Fruit fly (Drosophila melanogaster) whole organism, embryonic: ENCODE data around the gene Cpr73D.

ENCODE experiments used
- ATbp ChIP-seq: fragments of 200-800 bp; sonication (Bioruptor generic); optimal IDR thresholded peaks from 2 replicates; lab custom pipeline; 2017; ENCODE audit warnings: missing biosample characterization, mild to moderate bottlenecking, missing genetic modification characterization, missing genetic modification reagents
- Atf6 ChIP-seq: fragments of 200-800 bp; sonication (Bioruptor generic); IDR thresholded peaks from 2 replicates; pipeline ENCODE4 v1.3.6; 2022; ENCODE audit warnings: missing biosample characterization, missing genetic modification characterization
- Awh ChIP-seq: fragments of 200-800 bp; sonication (Bioruptor generic); IDR thresholded peaks from 2 replicates; pipeline ENCODE4, ENCODE4 v1.3.6; 2022; ENCODE audit warnings: missing biosample characterization, missing genetic modification characterization
- B-H1 ChIP-seq: fragments of 200-800 bp; sonication (Bioruptor generic); IDR thresholded peaks from 3 replicates; pipeline ENCODE4 v1.3.6; 2022; ENCODE audit warnings: missing biosample characterization, missing genetic modification characterization
- C15 ChIP-seq: fragments of 200-800 bp; sonication (Bioruptor generic); IDR thresholded peaks from 3 replicates; pipeline ENCODE4 v1.3.6; 2022; ENCODE audit warnings: missing biosample characterization, missing genetic modification characterization
- CG11247 ChIP-seq: fragments of 200-800 bp; sonication (Bioruptor generic); IDR thresholded peaks from 2 replicates; pipeline ENCODE4 v1.3.6; 2022; ENCODE audit warnings: missing biosample characterization, missing genetic modification characterization
- CG12155 ChIP-seq: fragments of 200-800 bp; sonication (Bioruptor generic); optimal IDR thresholded peaks from 3 replicates; lab custom pipeline; 2016; ENCODE audit warnings: missing biosample characterization, missing genetic modification characterization
- CG13123 ChIP-seq: fragments of 200-800 bp; sonication (Bioruptor generic); optimal IDR thresholded peaks from 2 replicates; lab custom pipeline; 2016; ENCODE audit warnings: missing biosample characterization, missing genetic modification characterization
- CG17186 ChIP-seq: fragments of 200-800 bp; sonication (Bioruptor generic); optimal IDR thresholded peaks from 3 replicates; lab custom pipeline; 2017; ENCODE audit warnings: missing biosample characterization, missing genetic modification reagents, missing genetic modification characterization
- CG2116 ChIP-seq: fragments of 200-800 bp; sonication (Bioruptor generic); optimal IDR thresholded peaks from 3 replicates; lab custom pipeline; 2018; ENCODE audit warnings: missing biosample characterization, mild to moderate bottlenecking, missing genetic modification characterization
- CG34224 ChIP-seq: fragments of 200-800 bp; sonication (Bioruptor generic); IDR thresholded peaks from 3 replicates; pipeline ENCODE4 v1.3.6; 2022; ENCODE audit warnings: missing biosample characterization, missing genetic modification characterization; ENCODE audit not compliant: partially characterized antibody
- CG34376 ChIP-seq: fragments of 200-800 bp; sonication (Bioruptor generic); optimal IDR thresholded peaks from 2 replicates; lab custom pipeline; 2018; ENCODE audit warnings: missing biosample characterization, mild to moderate bottlenecking, missing genetic modification characterization
- CG3995 ChIP-seq: fragments of 200-800 bp; sonication (Bioruptor generic); optimal IDR thresholded peaks from 3 replicates; lab custom pipeline; 2016; ENCODE audit warnings: missing biosample characterization, missing genetic modification characterization
- CG43689 ChIP-seq: fragments of 200-800 bp; sonication (Bioruptor generic); IDR thresholded peaks from 2 replicates; pipeline ENCODE4 v1.3.6; 2022; ENCODE audit warnings: missing biosample characterization, missing genetic modification characterization
- CG6854 ChIP-seq: fragments of 200-800 bp; sonication (Bioruptor generic); optimal IDR thresholded peaks from 3 replicates; lab custom pipeline; 2017; ENCODE audit warnings: missing biosample characterization, mild to moderate bottlenecking, missing genetic modification characterization
- CG8359 ChIP-seq: fragments of 200-800 bp; sonication (Bioruptor generic); optimal IDR thresholded peaks from 2 replicates; lab custom pipeline; 2017; ENCODE audit warnings: missing biosample characterization, mild to moderate bottlenecking, missing genetic modification characterization, borderline replicate concordance
- CG8765 ChIP-seq: fragments of 200-800 bp; sonication (Bioruptor generic); IDR thresholded peaks from 2 replicates; pipeline ENCODE4 v1.3.6; 2022; ENCODE audit warnings: missing biosample characterization, missing genetic modification characterization
- CG8924 ChIP-seq: fragments of 200-800 bp; optimal IDR thresholded peaks from 3 replicates; lab custom pipeline; 2019; ENCODE audit warnings: missing biosample characterization, mild to moderate bottlenecking, missing genetic modification characterization, moderate library complexity
- CG9876 ChIP-seq: fragments of 200-800 bp; sonication (Bioruptor generic); optimal IDR thresholded peaks from 2 replicates; lab custom pipeline; 2016; ENCODE audit warnings: missing biosample characterization, missing genetic modification characterization
- CG9932 ChIP-seq: fragments of 200-800 bp; sonication (Bioruptor generic); IDR thresholded peaks from 2 replicates; pipeline ENCODE4 v1.3.6; 2022; ENCODE audit warnings: missing biosample characterization, missing genetic modification characterization
- Dip3 ChIP-seq: fragments of 200-800 bp; sonication (Bioruptor generic); optimal IDR thresholded peaks from 3 replicates; lab custom pipeline; 2016; ENCODE audit warnings: missing biosample characterization, missing genetic modification characterization
- Doc3 ChIP-seq: fragments of 200-800 bp; sonication (Bioruptor generic); IDR thresholded peaks from 3 replicates; pipeline ENCODE4 v1.3.6; 2022; ENCODE audit warnings: missing biosample characterization, missing genetic modification characterization; ENCODE audit not compliant: partially characterized antibody
- Ets65A ChIP-seq: fragments of 200-800 bp; sonication (Bioruptor generic); peaks from one replicate; lab custom pipeline; 2016; ENCODE audit warnings: missing biosample characterization, missing genetic modification characterization
- H2.0 ChIP-seq: fragments of 200-800 bp; sonication (Bioruptor generic); IDR thresholded peaks from 2 replicates; pipeline ENCODE4 v1.3.6; 2022; ENCODE audit warnings: missing biosample characterization, missing genetic modification characterization
- Lim3 ChIP-seq: fragments of 200-800 bp; sonication (Bioruptor generic); IDR thresholded peaks from 2 replicates; pipeline ENCODE4 v1.3.6; 2022; ENCODE audit warnings: missing biosample characterization, missing genetic modification characterization
- Meics ChIP-seq: fragments of 200-800 bp; sonication (Bioruptor generic); optimal IDR thresholded peaks from 2 replicates; lab custom pipeline; 2017; ENCODE audit warnings: missing biosample characterization, mild to moderate bottlenecking, missing genetic modification characterization
- PHDP ChIP-seq: fragments of 200-800 bp; sonication (Bioruptor generic); optimal IDR thresholded peaks from 3 replicates; lab custom pipeline; 2018; ENCODE audit warnings: missing biosample characterization, mild to moderate bottlenecking, missing genetic modification characterization, moderate library complexity
- Ravus ChIP-seq: fragments of 200-800 bp; sonication (Bioruptor generic); IDR thresholded peaks from 2 replicates; pipeline ENCODE4 v1.3.6; 2022; ENCODE audit warnings: missing biosample characterization, missing genetic modification characterization
- Ssrp ChIP-seq: fragments of 200-800 bp; sonication (Bioruptor generic); optimal IDR thresholded peaks from 2 replicates; lab custom pipeline; 2018; ENCODE audit warnings: missing biosample characterization, mild to moderate bottlenecking, missing genetic modification characterization, moderate library complexity
- Xbp1 ChIP-seq: fragments of 200-800 bp; sonication (Bioruptor generic); optimal IDR thresholded peaks from 3 replicates; lab custom pipeline; 2016; ENCODE audit warnings: missing biosample characterization, mild to moderate bottlenecking, missing genetic modification characterization
- abd-A ChIP-seq: fragments of 200-800 bp; sonication (Bioruptor generic); optimal IDR thresholded peaks from 3 replicates; lab custom pipeline; 2019; ENCODE audit warnings: missing biosample characterization, mild to moderate bottlenecking, missing genetic modification characterization, moderate library complexity
- al ChIP-seq: fragments of 200-800 bp; sonication (Bioruptor generic); IDR thresholded peaks from 2 replicates; pipeline ENCODE4 v1.3.6; 2022; ENCODE audit warnings: missing biosample characterization, missing genetic modification characterization
- bowl ChIP-seq: fragments of 200-800 bp; sonication (Bioruptor generic); IDR thresholded peaks from 2 replicates; pipeline ENCODE4 v1.3.6; 2022; ENCODE audit warnings: missing biosample characterization, missing genetic modification characterization
- chn ChIP-seq: fragments of 200-800 bp; sonication (Bioruptor generic); optimal IDR thresholded peaks from 2 replicates; lab custom pipeline; 2016; ENCODE audit warnings: missing biosample characterization, missing genetic modification characterization
- corto ChIP-seq: fragments of 200-800 bp; sonication (Bioruptor generic); optimal IDR thresholded peaks from 2 replicates; lab custom pipeline; 2016; ENCODE audit warnings: missing biosample characterization, mild to moderate bottlenecking, missing genetic modification characterization, moderate library complexity
- da ChIP-seq: fragments of 200-800 bp; sonication (Bioruptor generic); optimal IDR thresholded peaks from 2 replicates; lab custom pipeline; 2016; ENCODE audit warnings: missing biosample characterization, missing genetic modification characterization
- dimm ChIP-seq: fragments of 200-800 bp; sonication (Bioruptor generic); IDR thresholded peaks from 2 replicates; pipeline ENCODE4 v1.3.6; 2022; ENCODE audit warnings: missing biosample characterization, missing genetic modification characterization
- dm ChIP-seq: fragments of 200-800 bp; sonication (Bioruptor generic); optimal IDR thresholded peaks from 3 replicates; lab custom pipeline; 2016; ENCODE audit warnings: missing biosample characterization, missing genetic modification characterization
- dysf ChIP-seq: fragments of 200-800 bp; sonication (Bioruptor generic); IDR thresholded peaks from 3 replicates; pipeline ENCODE4 v1.3.6; 2022; ENCODE audit warnings: missing biosample characterization, missing genetic modification characterization
- emc ChIP-seq: fragments of 200-800 bp; sonication (Bioruptor generic); optimal IDR thresholded peaks from 2 replicates; lab custom pipeline; 2016; ENCODE audit warnings: missing biosample characterization, missing genetic modification characterization
- fru ChIP-seq: fragments of >200 bp; optimal IDR thresholded peaks from 2 replicates; lab custom pipeline; 2017
- gfzf ChIP-seq: fragments of 200-800 bp; sonication (Bioruptor generic); optimal IDR thresholded peaks from 2 replicates; lab custom pipeline; 2016; ENCODE audit warnings: missing biosample characterization, mild to moderate bottlenecking, missing genetic modification characterization, moderate library complexity
- klu ChIP-seq: fragments of 200-800 bp; sonication (Bioruptor generic); IDR thresholded peaks from 2 replicates; pipeline ENCODE4 v1.3.6; 2022; ENCODE audit warnings: missing biosample characterization, missing genetic modification characterization
- kni ChIP-seq: fragments of 200-800 bp; sonication (Bioruptor generic); optimal IDR thresholded peaks from 3 replicates; lab custom pipeline; 2017; ENCODE audit warnings: mild to moderate bottlenecking, missing biosample characterization, missing genetic modification reagents, missing genetic modification characterization
- lmd ChIP-seq: fragments of 200-800 bp; sonication (Bioruptor generic); IDR thresholded peaks from 2 replicates; pipeline ENCODE4 v1.3.6; 2022; ENCODE audit warnings: missing biosample characterization, missing genetic modification characterization
- oc ChIP-seq: fragments of 200-800 bp; sonication (Bioruptor generic); optimal IDR thresholded peaks from 2 replicates; lab custom pipeline; 2018; ENCODE audit warnings: missing biosample characterization, mild to moderate bottlenecking, missing genetic modification characterization, moderate library complexity
- odd ChIP-seq: fragments of 200-800 bp; sonication (Bioruptor generic); optimal IDR thresholded peaks from 2 replicates; lab custom pipeline; 2017; ENCODE audit warnings: missing biosample characterization, mild to moderate bottlenecking, missing genetic modification characterization
- pb ChIP-seq: fragments of 200-800 bp; sonication (Bioruptor generic); optimal IDR thresholded peaks from 3 replicates; lab custom pipeline; 2016; ENCODE audit warnings: missing biosample characterization, missing genetic modification characterization
- repo ChIP-seq: fragments of 200-800 bp; sonication (Bioruptor generic); optimal IDR thresholded peaks from 2 replicates; lab custom pipeline; 2016; ENCODE audit warnings: missing biosample characterization, missing genetic modification characterization
- sima ChIP-seq: fragments of 200-800 bp; sonication (Bioruptor generic); optimal IDR thresholded peaks from 2 replicates; lab custom pipeline; 2016; ENCODE audit warnings: missing biosample characterization, missing genetic modification characterization
- sr ChIP-seq: fragments of 200-800 bp; sonication (Bioruptor generic); IDR thresholded peaks from 3 replicates; pipeline ENCODE4 v1.3.6; 2022; ENCODE audit warnings: missing biosample characterization, missing genetic modification characterization
- tup ChIP-seq: fragments of 200-800 bp; sonication (Bioruptor generic); optimal IDR thresholded peaks from 2 replicates; lab custom pipeline; 2016; ENCODE audit warnings: missing biosample characterization, mild to moderate bottlenecking, missing genetic modification characterization, moderate library complexity
- zf30C ChIP-seq: fragments of 200-800 bp; sonication (Bioruptor generic); optimal IDR thresholded peaks from 3 replicates; lab custom pipeline; 2018; ENCODE audit warnings: missing biosample characterization, mild to moderate bottlenecking, missing genetic modification characterization

Gene Cpr73D

dm6 chr3L:16969652-16970109 is 12.2 kb upstream of the Cpr73D start, which contains the start of gene Exn (continued):
- no peak for TF ChIP-seq sima (GFP tag; lab: Kevin White, UChicago)
- no peak for TF ChIP-seq Ssrp (tag; lab: Kevin White, UChicago)
- no peak for TF ChIP-seq zf30C (GFP tag; lab: Kevin White, UChicago)
- no peak for TF ChIP-seq CG13123 (GFP tag; lab: Kevin White, UChicago)
- no peak for TF ChIP-seq Lim3 (GFP tag; lab: Robert Waterston, UW)
- no peak for TF ChIP-seq CG2116
- TF ChIP-seq CG34376 (GFP tag; lab: Kevin White, UChicago) = peak; percentile 87
- no peak for TF ChIP-seq tup
- no peak for TF ChIP-seq pb (GFP tag; lab: Kevin White, UChicago)
- no peak for TF ChIP-seq Doc3
- peak; percentile 65 for TF ChIP-seq Atf6 (GFP tag; lab: Robert Waterston, UW)
- no peak for TF ChIP-seq emc (GFP tag; lab: Kevin White, UChicago)
- no peak for TF ChIP-seq Ets65A
- peak; percentile 34 for TF ChIP-seq odd (GFP tag; lab: Kevin White, UChicago)
- TF ChIP-seq corto (GFP tag; lab: Kevin White, UChicago) = no peak
- peak; percentile 56; the same call in 1 of the 2 replicates for TF ChIP-seq Awh (GFP tag; lab: Robert Waterston, UW)
- no peak for TF ChIP-seq CG11247
- TF ChIP-seq PHDP (tag; lab: Kevin White, UChicago) = no peak
- TF ChIP-seq gfzf (GFP tag; lab: Kevin White, UChicago) = no peak
- peak; percentile 35 for TF ChIP-seq CG6854 (GFP tag; lab: Kevin White, UChicago)
- no peak for TF ChIP-seq chn (GFP tag; lab: Kevin White, UChicago)
- TF ChIP-seq CG9932 = peak; percentile 49
- TF ChIP-seq oc (tag; lab: Kevin White, UChicago) = no peak
- TF ChIP-seq al (GFP tag; lab: Robert Waterston, UW) = no peak
- no peak for TF ChIP-seq ATbp (GFP tag; lab: Kevin White, UChicago)
- no peak for TF ChIP-seq CG9876 (GFP tag; lab: Kevin White, UChicago)
- TF ChIP-seq repo (GFP tag; lab: Kevin White, UChicago) = no peak
- TF ChIP-seq CG17186 (GFP tag; lab: Kevin White, UChicago) = no peak
- no peak for TF ChIP-seq CG8765 (GFP tag; lab: Robert Waterston, UW)
- no peak for TF ChIP-seq klu
- peak; percentile 47 for TF ChIP-seq kni
- no peak for TF ChIP-seq dm (GFP tag; lab: Kevin White, UChicago)
- TF ChIP-seq CG3995 = no peak
- peak; percentile 22 for TF ChIP-seq Meics (GFP tag; lab: Kevin White, UChicago)
- peak; percentile 56; the same call in 2 of the 3 replicates for TF ChIP-seq CG34224 (GFP tag; lab: Robert Waterston, UW)
- TF ChIP-seq H2.0 (GFP tag; lab: Robert Waterston, UW) = 0 out of 2 replicates have a peak, but pooled peaks have one; percentile 3
- TF ChIP-seq dysf = 0 out of 3 replicates have a peak, but pooled peaks have one; percentile 22
- TF ChIP-seq B-H1 (GFP tag; lab: Robert Waterston, UW) = no peak
- no peak for TF ChIP-seq CG8924 (tag; lab: Kevin White, UChicago)
- no peak for TF ChIP-seq CG43689 (GFP tag; lab: Robert Waterston, UW)
- TF ChIP-seq bowl (GFP tag; lab: Robert Waterston, UW) = no peak; the same call in 1 of the 2 replicates
- no peak for TF ChIP-seq dimm (GFP tag; lab: Robert Waterston, UW)
- no peak for TF ChIP-seq C15 (GFP tag; lab: Robert Waterston, UW)
- TF ChIP-seq fru = no peak
- TF ChIP-seq sr = no peak
- TF ChIP-seq Dip3 = peak; percentile 0
- TF ChIP-seq Ravus (GFP tag; lab: Robert Waterston, UW) = no peak
- TF ChIP-seq da (GFP tag; lab: Kevin White, UChicago) = no peak
- TF ChIP-seq lmd (GFP tag; lab: Robert Waterston, UW) = no peak
- TF ChIP-seq CG8359 = no peak
- TF ChIP-seq CG12155 (GFP tag; lab: Kevin White, UChicago) = no peak
- TF ChIP-seq abd-A (tag; lab: Kevin White, UChicago) = no peak
- no peak for TF ChIP-seq Xbp1
